Fruit fly (Drosophila melanogaster): ENCODE data around the gene TfIIA-L.
A peak's percentile ranks its signal among the peaks of the same experiment; 100 is the strongest.

TfIIA-L gene

dm6 chr3R:27238438-27239301 lies 12.2 kb upstream of the TfIIA-L start, which contains the start of the genes CG31064 and PolA2 (continued):
- no peak for TF ChIP-seq gcm (GFP tag; optimal IDR thresholded peaks at IDR 0.05)
- peak; percentile 66 for TF ChIP-seq trem (tag; optimal IDR thresholded peaks at IDR 0.05)
- no peak for TF ChIP-seq eyg (GFP tag; optimal IDR thresholded peaks at IDR 0.05)
- TF ChIP-seq Scr (GFP tag; IDR thresholded peaks at IDR 0.05; ENCODE audit: partially characterized antibody), result peak; percentile 74
- no peak for TF ChIP-seq insv (GFP tag; optimal IDR thresholded peaks at IDR 0.05)
- TF ChIP-seq mirr (GFP tag; optimal IDR thresholded peaks at IDR 0.05), result no peak
- no peak for TF ChIP-seq D19A (tag; optimal IDR thresholded peaks at IDR 0.05)
- no peak for TF ChIP-seq jigr1 (GFP tag; IDR thresholded peaks at IDR 0.05)
- TF ChIP-seq Hmr (GFP tag; optimal IDR thresholded peaks at IDR 0.05), result peak; percentile 10
- TF ChIP-seq CG13624 (GFP tag; optimal IDR thresholded peaks at IDR 0.05), result peak; percentile 7
- no peak for TF ChIP-seq CG3281 (GFP tag; optimal IDR thresholded peaks at IDR 0.05)
- TF ChIP-seq Dek (tag; optimal IDR thresholded peaks at IDR 0.05), result no peak
- no peak for TF ChIP-seq psq (GFP tag; optimal IDR thresholded peaks at IDR 0.05)
- peak; percentile 13 for TF ChIP-seq vfl (GFP tag; optimal IDR thresholded peaks at IDR 0.05)
- TF ChIP-seq luna (GFP tag; optimal IDR thresholded peaks at IDR 0.05), result no peak
- TF ChIP-seq CG34224 (GFP tag; IDR thresholded peaks at IDR 0.05; ENCODE audit: partially characterized antibody), result peak; percentile 89
- no peak for TF ChIP-seq cg (GFP tag; optimal IDR thresholded peaks at IDR 0.05)
- TF ChIP-seq gsb-n (tag; optimal IDR thresholded peaks at IDR 0.05), result no peak
- no peak for TF ChIP-seq ERR (GFP tag; optimal IDR thresholded peaks at IDR 0.05)
- TF ChIP-seq CG6683 (GFP tag; optimal IDR thresholded peaks at IDR 0.05), result no peak
- no peak for TF ChIP-seq tap (tag; optimal IDR thresholded peaks at IDR 0.05)
- peak; percentile 76 for TF ChIP-seq CG14710 (tag; optimal IDR thresholded peaks at IDR 0.05)
- TF ChIP-seq MESR4 (GFP tag; optimal IDR thresholded peaks at IDR 0.05), result peak; percentile 51
- TF ChIP-seq pan (optimal IDR thresholded peaks at IDR 0.05), result no peak
- no peak for TF ChIP-seq pan (GFP tag; optimal IDR thresholded peaks at IDR 0.05 in 1 of 2, IDR thresholded peaks at IDR 0.05 in 1 of 2)
- TF ChIP-seq nom (GFP tag; optimal IDR thresholded peaks at IDR 0.05), result no peak
- TF ChIP-seq CG2712 (tag; optimal IDR thresholded peaks at IDR 0.05), result peak; percentile 43
- TF ChIP-seq otp (GFP tag; IDR thresholded peaks at IDR 0.05), result no peak
- TF ChIP-seq lab (GFP tag; optimal IDR thresholded peaks at IDR 0.05), result no peak
- TF ChIP-seq Dbx (GFP tag; IDR thresholded peaks at IDR 0.05), result peak; percentile 13; the same call in 1 of the 3 replicates
- peak; percentile 29 for TF ChIP-seq gfzf (GFP tag; optimal IDR thresholded peaks at IDR 0.05)
- no peak for TF ChIP-seq CG17802 (tag; optimal IDR thresholded peaks at IDR 0.05)
- TF ChIP-seq CG18599 (GFP tag; optimal IDR thresholded peaks at IDR 0.05), result no peak
- TF ChIP-seq hb (GFP tag; IDR thresholded peaks at IDR 0.05; ENCODE audit: partially characterized antibody), result peak; percentile 89
- no peak for TF ChIP-seq CG12104 (GFP tag; optimal IDR thresholded peaks at IDR 0.05)
- TF ChIP-seq CG12155 (GFP tag; optimal IDR thresholded peaks at IDR 0.05), result peak; percentile 8
- peak; percentile 66 for TF ChIP-seq CG16813 (GFP tag; IDR thresholded peaks at IDR 0.05; ENCODE audit: partially characterized antibody)
- no peak for TF ChIP-seq CG4360 (GFP tag; IDR thresholded peaks at IDR 0.05)
- TF ChIP-seq CG7987 (GFP tag; optimal IDR thresholded peaks at IDR 0.05), result peak; percentile 11
- no peak for TF ChIP-seq CG3407 (GFP tag; optimal IDR thresholded peaks at IDR 0.05)
- TF ChIP-seq CG2678 (tag; optimal IDR thresholded peaks at IDR 0.05), result no peak
- TF ChIP-seq CG12769 (tag; optimal IDR thresholded peaks at IDR 0.05), result no peak
- TF ChIP-seq nerfin-2 (GFP tag; IDR thresholded peaks at IDR 0.05; ENCODE audit: partially characterized antibody), result peak; percentile 91
- peak; percentile 23; the same call in 1 of the 2 replicates for TF ChIP-seq slbo (GFP tag; IDR thresholded peaks at IDR 0.05)
- TF ChIP-seq HmgD (GFP tag; optimal IDR thresholded peaks at IDR 0.05), result peak; percentile 58
- TF ChIP-seq CoRest (tag; optimal IDR thresholded peaks at IDR 0.05), result peak; percentile 22
- peak; percentile 88 for TF ChIP-seq Med (GFP tag)
- TF ChIP-seq kah (GFP tag; optimal IDR thresholded peaks at IDR 0.05), result peak; percentile 59

All from whole organism, embryonic.